Worm (Caenorhabditis elegans) whole organism, L4 larva: ENCODE data around the gene col-73.
"Not testable (repeated sequence)": the region's sequence is repeated elsewhere in the genome, so short reads cannot be mapped to it uniquely, and the experiment has no call there.

ENCODE experiments used
- F10B5.3 ChIP-seq: sonication (generic microtip); optimal IDR thresholded peaks from 2 replicates; lab custom pipeline; 2016; ENCODE audit warnings: mild to moderate bottlenecking, missing genetic modification characterization, missing compliant biosample characterization
- F49E8.2 ChIP-seq: sonication (generic microtip); optimal IDR thresholded peaks from 2 replicates; lab custom pipeline; 2016; ENCODE audit warnings: missing compliant biosample characterization, mild to moderate bottlenecking, missing genetic modification characterization, borderline replicate concordance
- T20F7.1 ChIP-seq: fragments of 200-800 bp; sonication (Bioruptor generic); optimal IDR thresholded peaks from 2 replicates; lab custom pipeline; 2018; ENCODE audit warnings: mild to moderate bottlenecking, missing genetic modification characterization, missing compliant biosample characterization
- T26A8.4 ChIP-seq: fragments of 200-800 bp; sonication (Bioruptor generic); IDR thresholded peaks from 2 replicates; pipeline ENCODE4 v1.3.6; 2022; ENCODE audit warnings: missing genetic modification characterization, missing compliant biosample characterization
- Y75B8A.6 ChIP-seq: fragments of 200-800 bp; sonication (Bioruptor generic); IDR thresholded peaks from 2 replicates; pipeline ENCODE4 v1.3.6; 2022; ENCODE audit warnings: missing genetic modification reagents, missing genetic modification characterization, missing compliant biosample characterization
- aha-1 ChIP-seq: fragments of 150-350 bp; peaks from one replicate; lab custom pipeline; 2014; ENCODE audit warnings: missing biosample characterization, missing genetic modification characterization
- ama-1 ChIP-seq: fragments of 150-350 bp; optimal IDR thresholded peaks from 2 replicates; lab custom pipeline; 2014; ENCODE audit warnings: inconsistent platforms, mixed read lengths
- arid-1 ChIP-seq: fragments of 200-800 bp; sonication (Bioruptor generic); conservative IDR thresholded peaks from 2 replicates; pipeline ENCODE4 v1.3.6; 2022; ENCODE audit warnings: missing genetic modification reagents, missing genetic modification characterization, missing compliant biosample characterization
- ceh-20 ChIP-seq: fragments of 200-800 bp; sonication (Bioruptor generic); IDR thresholded peaks from 2 replicates; pipeline ENCODE4 v1.3.6; 2022; ENCODE audit warnings: missing genetic modification reagents, missing genetic modification characterization, missing compliant biosample characterization
- daf-16 ChIP-seq, 3 experiments: sonication (generic microtip); optimal IDR thresholded peaks; 2 replicates each; lab custom pipeline; 2016 to 2017; ENCODE audit warnings: missing genetic modification characterization in 3 of 3, missing genetic modification reagents in 3 of 3, mild to moderate bottlenecking in 2 of 3, missing compliant biosample characterization in 2 of 3, missing biosample characterization in 1 of 3, moderate library complexity in 1 of 3
- daf-19 ChIP-seq: fragments of 200-800 bp; sonication (Bioruptor generic); conservative IDR thresholded peaks from 2 replicates; pipeline ENCODE4 v1.3.6; 2022; ENCODE audit warnings: missing genetic modification characterization, missing compliant biosample characterization
- dmd-6 ChIP-seq: fragments of 200-800 bp; sonication (Bioruptor generic); IDR thresholded peaks from 2 replicates; pipeline ENCODE4 v1.3.6; 2022; ENCODE audit warnings: missing genetic modification reagents, missing genetic modification characterization, missing compliant biosample characterization
- dpl-1 ChIP-seq: fragments of 150-350 bp; optimal IDR thresholded peaks from 2 replicates; lab custom pipeline; 2014; ENCODE audit warnings: missing biosample characterization, missing genetic modification reagents, missing genetic modification characterization
- duxl-1 ChIP-seq: sonication (generic microtip); optimal IDR thresholded peaks from 2 replicates; lab custom pipeline; 2016; ENCODE audit warnings: mild to moderate bottlenecking, missing genetic modification characterization, moderate library complexity, missing compliant biosample characterization; ENCODE audit not compliant: poor library complexity
- dve-1 ChIP-seq: sonication (generic microtip); optimal IDR thresholded peaks from 2 replicates; lab custom pipeline; 2017; ENCODE audit warnings: antibody characterized with exemption, mild to moderate bottlenecking, missing genetic modification characterization, missing compliant biosample characterization; ENCODE audit not compliant: insufficient read depth
- egl-27 ChIP-seq: sonication (generic microtip); optimal IDR thresholded peaks from 3 replicates; lab custom pipeline; 2017; ENCODE audit warnings: missing biosample characterization, missing genetic modification reagents, missing genetic modification characterization
- fkh-10 ChIP-seq: fragments of 150-350 bp; optimal IDR thresholded peaks from 2 replicates; lab custom pipeline; 2014; ENCODE audit warnings: missing biosample characterization, missing genetic modification reagents, missing genetic modification characterization
- hlh-11 ChIP-seq: fragments of 200-800 bp; sonication (Bioruptor generic); optimal IDR thresholded peaks from 2 replicates; lab custom pipeline; 2018; ENCODE audit warnings: mild to moderate bottlenecking, missing genetic modification characterization, missing compliant biosample characterization
- hlh-30 ChIP-seq: sonication (generic microtip); optimal IDR thresholded peaks from 2 replicates; lab custom pipeline; 2017; ENCODE audit warnings: antibody characterized with exemption, mild to moderate bottlenecking, missing genetic modification characterization, missing compliant biosample characterization; ENCODE audit not compliant: insufficient read depth
- lin-13 ChIP-seq: fragments of 150-350 bp; optimal IDR thresholded peaks from 2 replicates; lab custom pipeline; 2014; ENCODE audit warnings: missing biosample characterization, missing genetic modification reagents, missing genetic modification characterization
- lin-38 ChIP-seq: fragments of 200-800 bp; sonication (Bioruptor generic); IDR thresholded peaks from 2 replicates; pipeline ENCODE4 v1.3.6; 2022; ENCODE audit warnings: missing genetic modification reagents, missing genetic modification characterization, missing compliant biosample characterization
- lin-39 ChIP-seq: fragments of 150-350 bp; optimal IDR thresholded peaks from 2 replicates; lab custom pipeline; 2014; ENCODE audit warnings: missing biosample characterization, missing genetic modification reagents, missing genetic modification characterization
- lsy-2 ChIP-seq, 2 experiments: fragments of 150-350 bp in 1 of 2; sonication (generic microtip) in 1 of 2; optimal IDR thresholded peaks; 2 replicates each; lab custom pipeline; 2014 to 2017; ENCODE audit warnings: missing biosample characterization in 2 of 2, missing genetic modification characterization in 2 of 2
- madf-9 ChIP-seq: fragments of 200-800 bp; sonication (Bioruptor generic); conservative IDR thresholded peaks from 2 replicates; pipeline ENCODE4 v1.3.6; 2022; ENCODE audit warnings: missing genetic modification reagents, missing genetic modification characterization, missing compliant biosample characterization
- mep-1 ChIP-seq: fragments of 150-350 bp; sonication (generic microtip); optimal IDR thresholded peaks from 3 replicates; lab custom pipeline; 2014; ENCODE audit warnings: missing biosample characterization, missing genetic modification characterization
- mes-2 ChIP-seq: sonication (generic microtip); optimal IDR thresholded peaks from 2 replicates; lab custom pipeline; 2016; ENCODE audit warnings: missing genotype, mild to moderate bottlenecking, missing genetic modification characterization, missing compliant biosample characterization; ENCODE audit not compliant: poor library complexity, severe bottlenecking
- mxl-2 ChIP-seq: fragments of 200-800 bp; sonication (Bioruptor generic); conservative IDR thresholded peaks from 2 replicates; pipeline ENCODE4 v1.3.6; 2022; ENCODE audit warnings: missing genetic modification reagents, missing genetic modification characterization, missing compliant biosample characterization
- nhr-102 ChIP-seq: sonication (generic microtip); optimal IDR thresholded peaks from 2 replicates; lab custom pipeline; 2016; ENCODE audit warnings: mild to moderate bottlenecking, missing genetic modification characterization, moderate library complexity, missing compliant biosample characterization
- nhr-11 ChIP-seq: fragments of 150-350 bp; optimal IDR thresholded peaks from 2 replicates; lab custom pipeline; 2014; ENCODE audit warnings: missing biosample characterization, missing genetic modification characterization
- nhr-48 ChIP-seq: sonication (generic microtip); optimal IDR thresholded peaks from 2 replicates; lab custom pipeline; 2016; ENCODE audit warnings: mild to moderate bottlenecking, missing genetic modification characterization, missing compliant biosample characterization
- nhr-6 ChIP-seq: fragments of 150-350 bp; optimal IDR thresholded peaks from 2 replicates; lab custom pipeline; 2014; ENCODE audit warnings: missing biosample characterization, missing genetic modification characterization
- nhr-77 ChIP-seq: fragments of 150-350 bp; optimal IDR thresholded peaks from 2 replicates; lab custom pipeline; 2014; ENCODE audit warnings: missing biosample characterization, missing genetic modification characterization
- pha-4 ChIP-seq, 2 experiments: fragments of 150-350 bp in 1 of 2; fragments of 200-800 bp in 1 of 2; sonication (Bioruptor generic) in 1 of 2; IDR thresholded peaks in 1 of 2; optimal IDR thresholded peaks in 1 of 2; 2 replicates each; pipeline versions ENCODE4 v1.3.6 to Lab custom; 2014 to 2022; ENCODE audit warnings: missing genetic modification characterization in 2 of 2, missing genetic modification reagents in 2 of 2, missing biosample characterization in 1 of 2, missing compliant biosample characterization in 1 of 2
- rbr-2 ChIP-seq: sonication (generic microtip); optimal IDR thresholded peaks from 2 replicates; lab custom pipeline; 2016; ENCODE audit warnings: missing genotype, missing genetic modification characterization, missing compliant biosample characterization
- saeg-2 ChIP-seq: fragments of 200-800 bp; sonication (Bioruptor generic); IDR thresholded peaks from 2 replicates; pipeline ENCODE4 v1.3.6; 2022; ENCODE audit warnings: missing genetic modification reagents, missing genetic modification characterization, missing compliant biosample characterization
- sdz-12 ChIP-seq: fragments of 200-800 bp; sonication (Bioruptor generic); optimal IDR thresholded peaks from 2 replicates; lab custom pipeline; 2018; ENCODE audit warnings: mild to moderate bottlenecking, missing genetic modification characterization, missing compliant biosample characterization
- snpc-1.2 ChIP-seq: fragments of 200-800 bp; sonication (Bioruptor generic); IDR thresholded peaks from 2 replicates; pipeline ENCODE4 v1.3.6; 2022; ENCODE audit warnings: missing genetic modification reagents, missing genetic modification characterization, missing compliant biosample characterization
- spr-1 ChIP-seq: sonication (generic microtip); optimal IDR thresholded peaks from 2 replicates; lab custom pipeline; 2016; ENCODE audit warnings: mild to moderate bottlenecking, missing genetic modification characterization, missing compliant biosample characterization
- unc-39 ChIP-seq: sonication (generic microtip); optimal IDR thresholded peaks from 2 replicates; lab custom pipeline; 2017; ENCODE audit warnings: missing biosample characterization, missing genetic modification characterization
- zfp-2 ChIP-seq: sonication (generic microtip); optimal IDR thresholded peaks from 2 replicates; lab custom pipeline; 2016; ENCODE audit warnings: mild to moderate bottlenecking, missing genetic modification characterization, missing compliant biosample characterization
- zip-11 ChIP-seq: fragments of 200-800 bp; sonication (Bioruptor generic); IDR thresholded peaks from 2 replicates; pipeline ENCODE4 v1.3.6; 2022; ENCODE audit warnings: missing genetic modification characterization, missing compliant biosample characterization

Gene col-73

DNA sequence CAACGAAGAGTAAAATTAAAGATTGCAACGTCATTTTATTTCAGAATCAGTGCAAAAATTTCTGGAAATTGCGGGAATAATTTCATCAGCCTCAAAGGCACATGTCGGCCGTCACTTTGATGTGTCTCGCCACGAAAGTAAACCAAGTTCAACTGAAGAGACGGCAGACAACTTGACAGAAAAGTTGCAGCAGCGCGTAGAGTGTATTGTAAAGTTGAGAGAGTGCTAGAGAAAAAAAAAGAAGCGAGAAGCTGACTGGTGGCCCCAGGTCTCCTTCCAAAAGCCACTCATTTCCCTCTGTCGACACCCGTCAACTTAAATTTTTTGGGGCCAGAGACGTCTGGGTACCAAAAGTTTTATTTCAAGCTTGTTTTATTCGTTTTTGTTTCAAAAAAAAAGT, 31.3 kb upstream of the col-73 start (continued):
- TF ChIP-seq nhr-48 (tag; lab: Kevin White, UChicago) (peak; percentile 13), nhr-77 (tag; lab: Kevin White, UChicago) (peak; percentile 77), dmd-6 (GFP tag; lab: Robert Waterston, UW) (peak; percentile 66), zip-11 (GFP tag; lab: Robert Waterston, UW) (no peak), nhr-6 (tag; lab: Kevin White, UChicago) (peak; percentile 41), T26A8.4 (0 out of 2 replicates have a peak, but pooled peaks have one; percentile 37), mxl-2 (no peak), madf-9 (GFP tag; lab: Robert Waterston, UW) (0 out of 2 replicates have a peak, but pooled peaks have one; percentile 42), saeg-2 (GFP tag; lab: Robert Waterston, UW) (no peak)

DNA sequence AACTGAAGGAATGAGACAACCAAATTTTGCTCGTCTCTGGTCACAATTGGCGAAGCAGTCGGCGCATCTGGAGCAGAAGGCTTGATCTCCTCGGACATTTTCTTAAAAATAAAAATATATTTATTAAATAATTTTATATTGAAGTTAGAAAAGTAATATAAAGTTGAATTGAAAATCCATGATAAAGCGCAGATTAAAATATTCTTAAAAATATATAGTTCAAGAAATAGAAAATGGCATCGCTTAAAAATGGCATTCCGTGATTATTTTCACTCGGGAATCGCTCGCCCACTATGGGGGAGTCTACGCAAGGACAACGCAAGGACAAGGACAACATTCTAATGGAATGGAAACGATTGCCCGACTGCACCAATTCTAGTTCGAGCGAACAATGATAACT, 30.8 kb upstream of the col-73 start, which contains the start of gene sgt-1:
Gene sgt-1, minus strand, starts transcription at position 101 of the 400 bp plus-strand sequence.
- TF ChIP-seq duxl-1 (tag; lab: Kevin White, UChicago); F10B5.3 (tag; lab: Kevin White, UChicago); snpc-1.2 (GFP tag; lab: Robert Waterston, UW): not testable (repeated sequence)
- TF ChIP-seq, all 104 proteins: peak for 0; not testable (repeated sequence) for 104

DNA sequence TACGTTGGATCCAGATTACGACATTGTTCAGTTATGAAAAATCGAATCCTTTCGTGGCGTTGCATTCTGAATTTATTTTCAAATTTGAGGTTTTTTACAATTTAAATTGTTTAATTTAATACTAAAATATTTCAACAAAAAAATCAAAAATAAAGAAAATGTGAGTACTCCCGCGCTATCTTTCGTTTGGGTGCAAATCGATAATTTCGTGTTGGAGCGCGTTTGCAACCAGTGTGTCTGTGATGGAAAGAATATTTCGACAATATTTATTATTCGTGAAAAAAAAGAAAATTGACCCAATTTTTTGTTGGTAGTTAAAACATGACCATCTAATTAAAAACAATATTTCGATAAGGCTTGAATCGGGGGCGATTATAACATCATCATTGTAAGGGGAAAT, 29.1 kb upstream of the col-73 start, which contains the start of gene R05F9.9:
Gene R05F9.9, minus strand, starts transcription at position 66 of the 400 bp plus-strand sequence.
- TF ChIP-seq rbr-2 (tag; lab: Kevin White, UChicago), result peak; percentile 27
- TF ChIP-seq lsy-2 (tag; optimal IDR thresholded peaks at IDR 0.05; lab: Kevin White, UChicago), result peak in 1 of 2 experiments; percentile 75
- TF ChIP-seq lin-38 (GFP tag; lab: Robert Waterston, UW), result peak; percentile 77
- TF ChIP-seq mep-1 (tag; lab: Kevin White, UChicago), result peak; percentile 70
- 0 out of 2 replicates have a peak, but pooled peaks have one; percentile 33 for TF ChIP-seq daf-19
- no peak for TF ChIP-seq zip-11 (GFP tag; lab: Robert Waterston, UW)
- peak; percentile 28 for TF ChIP-seq spr-1 (tag; lab: Kevin White, UChicago)
- TF ChIP-seq T20F7.1 (GFP tag; lab: Kevin White, UChicago), result peak; percentile 66
- peak; percentile 16 for TF ChIP-seq nhr-102 (tag; lab: Kevin White, UChicago)
- no peak for TF ChIP-seq fkh-10 (GFP tag; lab: Kevin White, UChicago)
- peak; percentile 58 for TF ChIP-seq dve-1
- TF ChIP-seq dpl-1 (GFP tag; lab: Kevin White, UChicago), result peak; percentile 54
- TF ChIP-seq nhr-48 (tag; lab: Kevin White, UChicago), result peak; percentile 1
- TF ChIP-seq aha-1, result peak; percentile 49
- TF ChIP-seq lin-39 (tag; lab: Kevin White, UChicago), result no peak
- TF ChIP-seq zfp-2, result no peak
- no peak for TF ChIP-seq nhr-6 (tag; lab: Kevin White, UChicago)
- TF ChIP-seq F49E8.2 (tag; lab: Kevin White, UChicago), result peak; percentile 0
- TF ChIP-seq hlh-30 (tag; lab: Kevin White, UChicago), result peak; percentile 43
- TF ChIP-seq lin-13 (GFP tag; lab: Kevin White, UChicago), result peak; percentile 46
- no peak for TF ChIP-seq egl-27
- TF ChIP-seq saeg-2 (GFP tag; lab: Robert Waterston, UW), result no peak
- no peak for TF ChIP-seq sdz-12 (GFP tag; lab: Kevin White, UChicago)
- TF ChIP-seq T26A8.4, result 0 out of 2 replicates have a peak, but pooled peaks have one; percentile 13
- no peak for TF ChIP-seq nhr-11 (tag; lab: Kevin White, UChicago)
- peak; percentile 5 for TF ChIP-seq hlh-11 (tag; lab: Kevin White, UChicago)
- TF ChIP-seq unc-39 (tag; lab: Kevin White, UChicago), result no peak
- TF ChIP-seq Y75B8A.6 (GFP tag; lab: Robert Waterston, UW), result no peak
- peak; percentile 22; the same call in 1 of the 2 replicates for TF ChIP-seq pha-4 (GFP tag; IDR thresholded peaks at IDR 0.05; lab: Robert Waterston, UW)
- TF ChIP-seq pha-4 (tag; optimal IDR thresholded peaks at IDR 0.05; lab: Kevin White, UChicago), result no peak
- TF ChIP-seq arid-1, result 0 out of 2 replicates have a peak, but pooled peaks have one; percentile 10
- no peak for TF ChIP-seq ceh-20 (GFP tag; lab: Robert Waterston, UW)
- TF ChIP-seq ama-1, result peak; percentile 62
- TF ChIP-seq daf-16 (GFP tag; optimal IDR thresholded peaks at IDR 0.05; lab: Kevin White, UChicago), result no peak
- peak; percentile 29 for TF ChIP-seq daf-16 (tag; optimal IDR thresholded peaks at IDR 0.05; lab: Kevin White, UChicago)
- peak; percentile 68 for TF ChIP-seq mes-2 (tag; lab: Kevin White, UChicago)
